Worm (Caenorhabditis elegans): ENCODE measurements around the gene srh-244.

- TF ChIP-seq cog-1 (tag; optimal IDR thresholded peaks at IDR 0.05) (no peak), T22C8.4 (GFP tag; IDR thresholded peaks at IDR 0.05) (no peak)
Measured at ce11 chrV:7389771-7390170, 46.1 kb downstream of the srh-244 start, which contains the start of gene C02H6.1.
